Worm (Caenorhabditis elegans) whole organism, L1 larva: ENCODE results near the gene C14F11.7.

Experiments used
- C16A3.4 ChIP-seq: fragments of 150-350 bp; optimal IDR thresholded peaks from 2 replicates; lab custom pipeline; 2014; ENCODE audit warnings: missing biosample characterization, missing genetic modification characterization
- aly-2 ChIP-seq: fragments of 150-350 bp; optimal IDR thresholded peaks from 2 replicates; lab custom pipeline; 2014; ENCODE audit warnings: missing biosample characterization, missing genetic modification characterization
- ama-1 ChIP-seq: fragments of 150-350 bp; optimal IDR thresholded peaks from 2 replicates; lab custom pipeline; 2014
- blmp-1 ChIP-seq: fragments of 150-350 bp; optimal IDR thresholded peaks from 2 replicates; lab custom pipeline; 2014; ENCODE audit warnings: missing biosample characterization, missing genetic modification characterization
- ceh-88 ChIP-seq: fragments of 200-800 bp; sonication (Bioruptor generic); IDR thresholded peaks from 2 replicates; pipeline ENCODE4 v1.3.6; 2022; ENCODE audit warnings: missing genetic modification characterization, missing compliant biosample characterization
- dpl-1 ChIP-seq, 3 experiments: fragments of 150-350 bp in 2 of 3; sonication (generic microtip) in 1 of 3; optimal IDR thresholded peaks; 2 replicates each; lab custom pipeline; 2014 to 2017; ENCODE audit warnings: missing biosample characterization in 3 of 3, missing genetic modification characterization in 3 of 3, missing genetic modification reagents in 3 of 3
- dsc-1 ChIP-seq: sonication (generic microtip); optimal IDR thresholded peaks from 2 replicates; lab custom pipeline; 2016; ENCODE audit warnings: mild to moderate bottlenecking, missing genetic modification characterization, missing compliant biosample characterization
- egl-13 ChIP-seq: sonication (generic microtip); optimal IDR thresholded peaks from 2 replicates; lab custom pipeline; 2016; ENCODE audit warnings: missing genotype, missing genetic modification reagents, missing genetic modification characterization, missing compliant biosample characterization
- elt-2 ChIP-seq: sonication (generic microtip); optimal IDR thresholded peaks from 2 replicates; lab custom pipeline; 2016; ENCODE audit warnings: missing genetic modification characterization, mild to moderate bottlenecking, inconsistent platforms, missing compliant biosample characterization, missing genetic modification reagents
- elt-3 ChIP-seq, 6 experiments: fragments of 150-350 bp in 1 of 6; sonication (generic microtip); optimal IDR thresholded peaks; 2 replicates each; lab custom pipeline; 2017 to 2018; ENCODE audit warnings: missing biosample characterization in 6 of 6, missing genetic modification characterization in 6 of 6, inconsistent platforms in 1 of 6
- hlh-17 ChIP-seq: fragments of 200-800 bp; sonication (Bioruptor generic); optimal IDR thresholded peaks from 2 replicates; lab custom pipeline; 2018; ENCODE audit warnings: missing genetic modification characterization, mild to moderate bottlenecking, missing compliant biosample characterization, moderate library complexity, borderline replicate concordance
- hlh-4 ChIP-seq: sonication (generic microtip); optimal IDR thresholded peaks from 2 replicates; lab custom pipeline; 2016; ENCODE audit warnings: mild to moderate bottlenecking, missing genetic modification characterization, missing compliant biosample characterization
- jun-1 ChIP-seq: fragments of 150-350 bp; optimal IDR thresholded peaks from 2 replicates; lab custom pipeline; 2014; ENCODE audit warnings: missing biosample characterization, missing genetic modification reagents, missing genetic modification characterization
- lin-13 ChIP-seq: fragments of 150-350 bp; optimal IDR thresholded peaks from 2 replicates; lab custom pipeline; 2014; ENCODE audit warnings: missing biosample characterization, missing genetic modification reagents, missing genetic modification characterization
- lin-14 ChIP-seq: fragments of 200-800 bp; sonication (Bioruptor generic); optimal IDR thresholded peaks from 2 replicates; lab custom pipeline; 2018; ENCODE audit warnings: mild to moderate bottlenecking, missing genetic modification characterization, moderate library complexity, missing compliant biosample characterization
- lin-15B ChIP-seq: fragments of 150-350 bp; sonication (generic microtip); optimal IDR thresholded peaks from 3 replicates; lab custom pipeline; 2014; ENCODE audit warnings: missing biosample characterization, missing genetic modification characterization
- lin-39 ChIP-seq: fragments of 150-350 bp; optimal IDR thresholded peaks from 2 replicates; lab custom pipeline; 2014; ENCODE audit warnings: missing biosample characterization, missing genetic modification reagents, missing genetic modification characterization
- lir-3 ChIP-seq: sonication (generic microtip); optimal IDR thresholded peaks from 2 replicates; lab custom pipeline; 2016; ENCODE audit warnings: mild to moderate bottlenecking, missing genetic modification characterization, moderate library complexity, missing compliant biosample characterization; ENCODE audit not compliant: poor library complexity
- lsy-2 ChIP-seq, 2 experiments: fragments of 150-350 bp; optimal IDR thresholded peaks; 2 replicates each; lab custom pipeline; 2014; ENCODE audit warnings: missing biosample characterization in 2 of 2, missing genetic modification characterization in 2 of 2
- nhr-12 ChIP-seq: sonication (generic microtip); optimal IDR thresholded peaks from 2 replicates; lab custom pipeline; 2017; ENCODE audit warnings: missing biosample characterization, missing genetic modification characterization
- nhr-19 ChIP-seq: fragments of 200-800 bp; sonication (Bioruptor generic); conservative IDR thresholded peaks from 2 replicates; pipeline ENCODE4 v1.3.6; 2022; ENCODE audit warnings: missing genetic modification characterization, missing compliant biosample characterization
- nhr-237 ChIP-seq: fragments of 150-350 bp; optimal IDR thresholded peaks from 2 replicates; lab custom pipeline; 2014; ENCODE audit warnings: missing biosample characterization, missing genetic modification characterization
- nhr-28 ChIP-seq: fragments of 150-350 bp; optimal IDR thresholded peaks from 2 replicates; lab custom pipeline; 2014; ENCODE audit warnings: missing biosample characterization, missing genetic modification characterization
- nhr-71 ChIP-seq: sonication (generic microtip); optimal IDR thresholded peaks from 2 replicates; lab custom pipeline; 2016; ENCODE audit warnings: mild to moderate bottlenecking, missing genetic modification characterization, moderate library complexity, missing compliant biosample characterization
- nhr-76 ChIP-seq: sonication (generic microtip); optimal IDR thresholded peaks from 2 replicates; lab custom pipeline; 2017; ENCODE audit warnings: missing biosample characterization, missing genetic modification characterization
- nhr-77 ChIP-seq: fragments of 150-350 bp; optimal IDR thresholded peaks from 2 replicates; lab custom pipeline; 2014; ENCODE audit warnings: missing biosample characterization, missing genetic modification characterization
- pag-3 ChIP-seq: sonication (generic microtip); optimal IDR thresholded peaks from 2 replicates; lab custom pipeline; 2017; ENCODE audit warnings: missing genetic modification characterization, mild to moderate bottlenecking, missing compliant biosample characterization, antibody characterized with exemption, borderline replicate concordance; ENCODE audit not compliant: insufficient read depth
- pqm-1 ChIP-seq: sonication (generic microtip); optimal IDR thresholded peaks from 3 replicates; lab custom pipeline; 2017; ENCODE audit warnings: missing biosample characterization, missing genetic modification characterization
- rnt-1 ChIP-seq: sonication (generic microtip); optimal IDR thresholded peaks from 2 replicates; lab custom pipeline; 2016; ENCODE audit warnings: mild to moderate bottlenecking, missing genetic modification characterization, moderate library complexity, missing compliant biosample characterization
- skn-1 ChIP-seq: fragments of 150-350 bp; optimal IDR thresholded peaks from 2 replicates; lab custom pipeline; 2014; ENCODE audit warnings: missing biosample characterization, missing genetic modification characterization
- snpc-4 ChIP-seq: fragments of 150-350 bp; optimal IDR thresholded peaks from 2 replicates; lab custom pipeline; 2014; ENCODE audit warnings: missing biosample characterization, missing genetic modification characterization
- snu-23 ChIP-seq: sonication (generic microtip); optimal IDR thresholded peaks from 2 replicates; lab custom pipeline; 2016; ENCODE audit warnings: missing genetic modification characterization, missing compliant biosample characterization
- sox-4 ChIP-seq: sonication (generic microtip); optimal IDR thresholded peaks from 2 replicates; lab custom pipeline; 2016; ENCODE audit warnings: missing genetic modification characterization, missing compliant biosample characterization
- unc-130 ChIP-seq: fragments of 150-350 bp; optimal IDR thresholded peaks from 2 replicates; lab custom pipeline; 2017; ENCODE audit warnings: missing biosample characterization, missing genetic modification characterization, inconsistent platforms
- unc-30 ChIP-seq: sonication (generic microtip); optimal IDR thresholded peaks from 2 replicates; lab custom pipeline; 2017; ENCODE audit warnings: missing biosample characterization, missing genetic modification characterization
- vab-15 ChIP-seq: sonication (generic microtip); optimal IDR thresholded peaks from 2 replicates; lab custom pipeline; 2017; ENCODE audit warnings: missing genotype, mild to moderate bottlenecking, missing genetic modification characterization, missing compliant biosample characterization
- ztf-11 ChIP-seq, 2 experiments: sonication (generic microtip); optimal IDR thresholded peaks; 2 replicates each; lab custom pipeline; 2016 to 2017; ENCODE audit warnings: missing genetic modification characterization in 2 of 2, missing biosample characterization in 1 of 2, missing compliant biosample characterization in 1 of 2
- ztf-4 ChIP-seq: fragments of 150-350 bp; optimal IDR thresholded peaks from 2 replicates; lab custom pipeline; 2014; ENCODE audit warnings: missing biosample characterization, missing genetic modification characterization

Gene C14F11.7

DNA sequence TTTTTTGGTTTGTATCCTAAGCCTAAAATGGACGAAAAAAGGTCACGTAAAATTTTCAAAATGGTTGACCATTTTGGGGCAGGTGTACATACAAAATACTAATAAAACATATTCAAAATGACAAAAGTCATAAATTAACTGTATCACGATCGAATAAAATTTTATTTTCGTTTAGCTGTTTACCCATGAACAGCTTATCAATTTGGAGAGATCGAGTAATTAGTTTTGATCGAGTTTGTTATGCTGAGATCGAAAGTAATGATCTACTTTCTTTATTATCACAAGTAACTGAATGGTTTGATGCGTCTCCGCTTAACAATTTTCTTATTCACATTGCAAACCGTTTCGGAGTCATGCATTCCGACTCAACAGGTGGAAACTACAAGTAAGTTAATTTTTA is 20.5 kb downstream of the C14F11.7 start, which contains the start of gene T13C5.10:
Gene T13C5.10 (plus strand): TSS at position 301 of the 400 bp plus-strand sequence.
- TF ChIP-seq lir-3 = no peak
- no peak for TF ChIP-seq unc-130 (tag; lab: Kevin White, UChicago)
- no peak for TF ChIP-seq sox-4 (tag; lab: Kevin White, UChicago)
- TF ChIP-seq nhr-77 (tag; lab: Kevin White, UChicago) = no peak
- no peak for TF ChIP-seq pag-3 (tag; lab: Kevin White, UChicago)
- TF ChIP-seq skn-1 = no peak
- TF ChIP-seq hlh-17 (GFP tag; lab: Kevin White, UChicago) = no peak
- no peak for TF ChIP-seq nhr-71 (tag; lab: Kevin White, UChicago)
- TF ChIP-seq pqm-1 (tag; lab: Kevin White, UChicago) = no peak
- no peak for TF ChIP-seq lin-39 (tag; lab: Kevin White, UChicago)
- TF ChIP-seq nhr-76 (tag; lab: Kevin White, UChicago) = no peak
- TF ChIP-seq hlh-4 (tag; lab: Kevin White, UChicago) = no peak
- no peak for TF ChIP-seq dsc-1 (tag; lab: Kevin White, UChicago)
- TF ChIP-seq C16A3.4 (tag; lab: Kevin White, UChicago) = no peak
- no peak for TF ChIP-seq nhr-12

DNA sequence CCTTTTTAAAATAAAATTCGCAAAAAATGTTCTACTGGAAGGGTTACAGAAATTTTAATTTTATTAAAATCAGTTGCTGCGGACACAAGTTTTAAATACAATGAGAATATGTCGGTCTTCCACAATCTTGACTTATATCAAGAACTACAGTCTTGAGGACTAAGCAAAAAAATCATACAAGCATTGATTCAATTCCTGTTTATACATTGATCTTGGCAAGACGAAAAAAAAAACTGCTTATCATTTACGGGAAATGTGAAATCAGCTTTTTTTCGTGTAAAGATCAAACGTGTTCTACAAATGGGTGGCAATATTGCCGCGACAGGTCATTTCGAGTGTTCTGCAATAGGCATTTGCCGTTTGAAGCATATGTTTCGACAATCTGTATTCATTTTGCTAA is 23.7 kb downstream of the C14F11.7 start, which contains the start of gene T13C5.2:
Gene T13C5.2 (plus strand): TSS at position 301 of the 400 bp plus-strand sequence.
- TF ChIP-seq unc-130 (tag; lab: Kevin White, UChicago) = no peak
- no peak for TF ChIP-seq dpl-1 (GFP tag; optimal IDR thresholded peaks at IDR 0.05; lab: Kevin White, UChicago)
- TF ChIP-seq ceh-88 (GFP tag; lab: Robert Waterston, UW) = no peak
- TF ChIP-seq jun-1 = no peak
- no peak for TF ChIP-seq nhr-19 (GFP tag; lab: Robert Waterston, UW)
- TF ChIP-seq nhr-237 (tag; lab: Kevin White, UChicago) = no peak
- TF ChIP-seq ama-1 (lab: Kevin White, UChicago) = no peak
- no peak for TF ChIP-seq snpc-4 (tag; lab: Kevin White, UChicago)
- no peak for TF ChIP-seq hlh-4 (tag; lab: Kevin White, UChicago)
- TF ChIP-seq lin-15B (tag; lab: Kevin White, UChicago) = no peak
- TF ChIP-seq lin-13 (GFP tag; lab: Kevin White, UChicago) = no peak
- TF ChIP-seq ztf-11 (tag; optimal IDR thresholded peaks at IDR 0.05; lab: Kevin White, UChicago) = no peak
- TF ChIP-seq skn-1 = no peak
- TF ChIP-seq unc-30 (tag; lab: Kevin White, UChicago) = no peak
- TF ChIP-seq elt-3 (tag; optimal IDR thresholded peaks at IDR 0.05; lab: Kevin White, UChicago) = no peak
- TF ChIP-seq lsy-2 (tag; optimal IDR thresholded peaks at IDR 0.05; lab: Kevin White, UChicago) = no peak
- TF ChIP-seq aly-2 (tag; lab: Kevin White, UChicago) = no peak
- no peak for TF ChIP-seq egl-13 (tag; lab: Kevin White, UChicago)
- TF ChIP-seq lin-14 (GFP tag; lab: Kevin White, UChicago) = no peak

DNA sequence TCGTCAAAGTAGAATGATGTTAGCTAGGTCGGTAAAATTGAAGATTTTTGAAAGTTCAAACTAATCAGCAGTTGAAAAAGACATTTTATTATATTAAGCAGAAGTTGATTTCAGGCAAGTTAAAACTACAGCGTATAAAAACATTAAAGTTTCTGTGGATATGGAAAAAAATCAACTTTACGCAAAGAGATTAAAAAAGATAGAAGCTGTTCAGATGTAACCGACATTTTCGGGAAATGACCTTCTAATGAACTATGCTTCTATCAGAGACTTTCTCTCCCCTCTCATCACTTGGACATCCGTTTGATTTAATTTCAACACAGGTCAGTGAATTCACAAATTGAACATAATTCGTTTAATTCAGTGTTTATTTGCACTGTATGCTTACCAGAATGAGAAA is 28.1 kb downstream of the C14F11.7 start, which contains the start of gene T13C5.7:
Gene T13C5.7 (plus strand): TSS at position 301 of the 400 bp plus-strand sequence.
- TF ChIP-seq blmp-1 (tag; lab: Kevin White, UChicago) = peak; percentile 33
- no peak for TF ChIP-seq ztf-4 (tag; lab: Kevin White, UChicago)
- TF ChIP-seq, all 84 proteins: peak for 1

DNA sequence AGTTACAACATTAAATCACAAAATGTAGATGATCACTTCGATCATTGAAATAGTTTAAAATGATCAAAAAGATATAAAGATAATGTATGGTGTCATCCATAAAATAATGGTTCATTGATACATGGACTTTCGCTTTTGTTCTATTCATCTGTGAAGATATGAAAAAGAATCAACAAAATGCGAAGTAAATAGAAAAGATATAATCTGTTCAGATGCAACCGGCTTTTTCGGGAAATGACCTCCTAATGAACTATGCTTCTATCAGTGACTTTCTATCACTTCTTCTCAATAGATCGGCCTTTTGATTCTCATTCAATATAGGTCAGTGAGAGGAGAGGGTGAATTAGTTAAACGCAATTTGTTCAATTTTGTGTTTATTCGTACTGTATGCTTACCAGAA is 29.4 kb downstream of the C14F11.7 start:
- peak; percentile 89 for TF ChIP-seq blmp-1 (tag; lab: Kevin White, UChicago)
- no peak for TF ChIP-seq rnt-1 (tag; lab: Kevin White, UChicago)
- no peak for TF ChIP-seq elt-2 (tag; lab: Kevin White, UChicago)
- TF ChIP-seq nhr-28 (tag; lab: Kevin White, UChicago) = no peak
- TF ChIP-seq snu-23 = no peak
- TF ChIP-seq vab-15 (tag; lab: Kevin White, UChicago) = no peak
- TF ChIP-seq elt-3 (tag; optimal IDR thresholded peaks at IDR 0.05; lab: Kevin White, UChicago) = peak in 1 of 6 experiments; percentile 19
